Fruit fly (Drosophila melanogaster) whole organism, embryonic: Measurements from ENCODE around the gene CG17199.

Experiments used
- BEAF-32 ChIP-seq: fragments of 200-800 bp; sonication (Bioruptor generic); optimal IDR thresholded peaks from 3 replicates; lab custom pipeline; 2017; ENCODE audit warnings: missing biosample characterization, missing genetic modification characterization, mild to moderate bottlenecking, moderate library complexity, missing genetic modification reagents
- CG10654 ChIP-seq: fragments of 200-800 bp; sonication (Bioruptor generic); optimal IDR thresholded peaks from 2 replicates; lab custom pipeline; 2016; ENCODE audit warnings: missing biosample characterization, missing genetic modification characterization
- CG11456 ChIP-seq: fragments of 200-800 bp; sonication (Bioruptor generic); IDR thresholded peaks from 3 replicates; pipeline ENCODE4 v1.3.6; 2022; ENCODE audit warnings: missing biosample characterization, missing genetic modification characterization
- CG11696 ChIP-seq: fragments of 200-800 bp; sonication (Bioruptor generic); IDR thresholded peaks from 2 replicates; pipeline ENCODE4 v1.3.6; 2022; ENCODE audit warnings: missing biosample characterization, missing genetic modification characterization
- CG12391 ChIP-seq: fragments of 200-800 bp; sonication (Bioruptor generic); optimal IDR thresholded peaks from 3 replicates; lab custom pipeline; 2018; ENCODE audit warnings: missing biosample characterization, mild to moderate bottlenecking, missing genetic modification characterization, moderate library complexity
- CG12744 ChIP-seq: fragments of 200-800 bp; sonication (Bioruptor generic); optimal IDR thresholded peaks from 2 replicates; lab custom pipeline; 2016; ENCODE audit warnings: missing biosample characterization, missing genetic modification characterization
- CG12942 ChIP-seq: fragments of 200-800 bp; sonication (Bioruptor generic); optimal IDR thresholded peaks from 3 replicates; lab custom pipeline; 2016; ENCODE audit warnings: missing biosample characterization, missing genetic modification characterization
- CG14710 ChIP-seq: fragments of 200-800 bp; sonication (Bioruptor generic); optimal IDR thresholded peaks from 3 replicates; lab custom pipeline; 2019; ENCODE audit warnings: missing biosample characterization, mild to moderate bottlenecking, missing genetic modification characterization, moderate library complexity
- CG14965 ChIP-seq: fragments of 200-800 bp; sonication (Bioruptor generic); optimal IDR thresholded peaks from 2 replicates; lab custom pipeline; 2016; ENCODE audit warnings: missing biosample characterization, missing genetic modification characterization, borderline replicate concordance
- CG1647 ChIP-seq: fragments of 200-800 bp; sonication (Bioruptor generic); optimal IDR thresholded peaks from 3 replicates; lab custom pipeline; 2016; ENCODE audit warnings: missing biosample characterization, missing genetic modification characterization
- CG2199 ChIP-seq: fragments of 200-800 bp; sonication (Bioruptor generic); IDR thresholded peaks from 3 replicates; pipeline ENCODE4 v1.3.6; 2022; ENCODE audit warnings: missing biosample characterization, missing genetic modification characterization
- CG3281 ChIP-seq: fragments of 200-800 bp; sonication (Bioruptor generic); optimal IDR thresholded peaks from 3 replicates; lab custom pipeline; 2017; ENCODE audit warnings: missing biosample characterization, mild to moderate bottlenecking, missing genetic modification characterization
- CG33213 ChIP-seq: fragments of 200-800 bp; sonication (Bioruptor generic); optimal IDR thresholded peaks from 3 replicates; lab custom pipeline; 2016; ENCODE audit warnings: missing biosample characterization, missing genetic modification characterization
- CG34422 ChIP-seq: fragments of 200-800 bp; sonication (Bioruptor generic); IDR thresholded peaks from 3 replicates; pipeline ENCODE4 v1.3.6; 2022; ENCODE audit warnings: missing biosample characterization, missing genetic modification characterization
- CG42726 ChIP-seq: fragments of 200-800 bp; sonication (Bioruptor generic); IDR thresholded peaks from 2 replicates; pipeline ENCODE4 v1.3.6; 2022; ENCODE audit warnings: missing biosample characterization, missing genetic modification characterization; ENCODE audit not compliant: partially characterized antibody
- CG4730 ChIP-seq: fragments of 200-800 bp; sonication (Bioruptor generic); IDR thresholded peaks from 2 replicates; pipeline ENCODE4 v1.3.6; 2022; ENCODE audit warnings: missing biosample characterization, missing genetic modification characterization
- CG4854 ChIP-seq: fragments of 200-800 bp; sonication (Bioruptor generic); optimal IDR thresholded peaks from 2 replicates; lab custom pipeline; 2016; ENCODE audit warnings: missing biosample characterization, missing genetic modification characterization, inconsistent platforms
- CG6272 ChIP-seq: fragments of 200-800 bp; sonication (Bioruptor generic); IDR thresholded peaks from 2 replicates; pipeline ENCODE4 v1.3.6; 2022; ENCODE audit warnings: missing biosample characterization, missing genetic modification characterization
- CG6854 ChIP-seq: fragments of 200-800 bp; sonication (Bioruptor generic); optimal IDR thresholded peaks from 3 replicates; lab custom pipeline; 2017; ENCODE audit warnings: missing biosample characterization, mild to moderate bottlenecking, missing genetic modification characterization
- CG9797 ChIP-seq: fragments of 200-800 bp; sonication (Bioruptor generic); optimal IDR thresholded peaks from 3 replicates; lab custom pipeline; 2018; ENCODE audit warnings: missing biosample characterization, mild to moderate bottlenecking, missing genetic modification characterization
- CkIIα-i1 ChIP-seq: fragments of 200-800 bp; sonication (Bioruptor generic); IDR thresholded peaks from 2 replicates; pipeline ENCODE4 v1.3.6; 2022; ENCODE audit warnings: missing biosample characterization, missing genetic modification characterization
- CrebB ChIP-seq: fragments of 200-800 bp; sonication (Bioruptor generic); optimal IDR thresholded peaks from 3 replicates; lab custom pipeline; 2018; ENCODE audit warnings: missing biosample characterization, mild to moderate bottlenecking, missing genetic modification characterization
- Dll ChIP-seq: fragments of 200-800 bp; sonication (Bioruptor generic); IDR thresholded peaks from 4 replicates; pipeline ENCODE4 v1.3.6; 2022; ENCODE audit warnings: missing biosample characterization, missing genetic modification characterization; ENCODE audit not compliant: partially characterized antibody
- HLHmδ ChIP-seq: fragments of 200-800 bp; sonication (Bioruptor generic); optimal IDR thresholded peaks from 2 replicates; lab custom pipeline; 2018; ENCODE audit warnings: missing biosample characterization, mild to moderate bottlenecking, missing genetic modification characterization, moderate library complexity
- Hmr ChIP-seq: fragments of 200-800 bp; sonication (Bioruptor generic); optimal IDR thresholded peaks from 3 replicates; lab custom pipeline; 2017; ENCODE audit warnings: mild to moderate bottlenecking, missing biosample characterization, missing genetic modification reagents, missing genetic modification characterization
- Kr ChIP-seq: fragments of 200-800 bp; sonication (Bioruptor generic); optimal IDR thresholded peaks from 2 replicates; lab custom pipeline; 2017; ENCODE audit warnings: missing biosample characterization, mild to moderate bottlenecking, missing genetic modification characterization
- Max ChIP-seq: fragments of 200-800 bp; sonication (Bioruptor generic); optimal IDR thresholded peaks from 2 replicates; lab custom pipeline; 2016; ENCODE audit warnings: missing biosample characterization, mild to moderate bottlenecking, missing genetic modification characterization
- Ptx1 ChIP-seq: fragments of 200-800 bp; sonication (Bioruptor generic); IDR thresholded peaks from 2 replicates; pipeline ENCODE4 v1.3.6; 2022; ENCODE audit warnings: missing biosample characterization, missing genetic modification characterization
- Rfx ChIP-seq: fragments of 200-800 bp; sonication (Bioruptor generic); IDR thresholded peaks from 2 replicates; pipeline ENCODE4 v1.3.6; 2022; ENCODE audit warnings: missing biosample characterization, missing genetic modification characterization
- Stat92E ChIP-seq, 3 experiments: fragments of >200 bp in 2 of 3; fragments of 200-800 bp in 1 of 3; sonication (Bioruptor generic) in 1 of 3; optimal IDR thresholded peaks; 2 replicates each; lab custom pipeline; 2017 to 2019; ENCODE audit warnings: missing biosample characterization in 3 of 3, missing genetic modification characterization in 3 of 3, mild to moderate bottlenecking in 1 of 3, moderate library complexity in 1 of 3
- Tbp ChIP-seq: fragments of >200 bp; optimal IDR thresholded peaks from 2 replicates; lab custom pipeline; 2018; ENCODE audit warnings: missing biosample characterization, missing genetic modification characterization
- YL-1 ChIP-seq: fragments of 200-800 bp; sonication (Bioruptor generic); optimal IDR thresholded peaks from 3 replicates; lab custom pipeline; 2017; ENCODE audit warnings: missing biosample characterization, mild to moderate bottlenecking, missing genetic modification characterization
- bowl ChIP-seq: fragments of 200-800 bp; sonication (Bioruptor generic); IDR thresholded peaks from 2 replicates; pipeline ENCODE4 v1.3.6; 2022; ENCODE audit warnings: missing biosample characterization, missing genetic modification characterization
- chinmo ChIP-seq: fragments of 200-800 bp; sonication (Bioruptor generic); IDR thresholded peaks from 4 replicates; pipeline ENCODE4 v1.3.6; 2022; ENCODE audit warnings: missing biosample characterization, missing genetic modification characterization; ENCODE audit not compliant: partially characterized antibody
- crp ChIP-seq, 2 experiments: fragments of 200-800 bp; sonication (Bioruptor generic); optimal IDR thresholded peaks; 2 replicates in 1 of 2; 3 replicates in 1 of 2; lab custom pipeline; 2017; ENCODE audit warnings: missing biosample characterization in 2 of 2, missing genetic modification characterization in 2 of 2, mild to moderate bottlenecking in 1 of 2, moderate library complexity in 1 of 2
- dmrt11E ChIP-seq: fragments of 200-800 bp; sonication (Bioruptor generic); optimal IDR thresholded peaks from 3 replicates; lab custom pipeline; 2018; ENCODE audit warnings: missing biosample characterization, mild to moderate bottlenecking, missing genetic modification characterization, moderate library complexity
- eyg ChIP-seq: fragments of 200-800 bp; sonication (Bioruptor generic); optimal IDR thresholded peaks from 3 replicates; lab custom pipeline; 2016; ENCODE audit warnings: missing biosample characterization, missing genetic modification characterization
- gcm ChIP-seq: fragments of 200-800 bp; sonication (Bioruptor generic); optimal IDR thresholded peaks from 2 replicates; lab custom pipeline; 2019; ENCODE audit warnings: missing biosample characterization, mild to moderate bottlenecking, missing genetic modification characterization, moderate library complexity
- gsb ChIP-seq: fragments of 200-800 bp; sonication (Bioruptor generic); IDR thresholded peaks from 2 replicates; pipeline ENCODE4 v1.3.6; 2022; ENCODE audit warnings: missing biosample characterization, missing genetic modification characterization
- hkb ChIP-seq, 2 experiments: fragments of 200-800 bp in 1 of 2; fragments of >200 bp in 1 of 2; sonication (Bioruptor generic) in 1 of 2; IDR thresholded peaks in 1 of 2; optimal IDR thresholded peaks in 1 of 2; 2 replicates each; pipeline versions ENCODE4 v1.3.6 to Lab custom; 2017 to 2022; ENCODE audit warnings: missing biosample characterization in 1 of 2, missing genetic modification characterization in 1 of 2
- inv ChIP-seq: fragments of 200-800 bp; sonication (Bioruptor generic); IDR thresholded peaks from 2 replicates; pipeline ENCODE4 v1.3.6; 2022; ENCODE audit warnings: missing biosample characterization, missing genetic modification characterization; ENCODE audit not compliant: partially characterized antibody
- jumu ChIP-seq: fragments of 200-800 bp; sonication (Bioruptor generic); optimal IDR thresholded peaks from 3 replicates; lab custom pipeline; 2016; ENCODE audit warnings: missing biosample characterization, missing genetic modification characterization
- knrl ChIP-seq: fragments of 200-800 bp; sonication (Bioruptor generic); IDR thresholded peaks from 3 replicates; pipeline ENCODE4 v1.3.6; 2022; ENCODE audit warnings: missing biosample characterization, missing genetic modification characterization; ENCODE audit not compliant: partially characterized antibody
- nmo ChIP-seq: fragments of 200-800 bp; sonication (Bioruptor generic); optimal IDR thresholded peaks from 2 replicates; lab custom pipeline; 2018; ENCODE audit warnings: missing biosample characterization, mild to moderate bottlenecking, missing genetic modification characterization, moderate library complexity
- org-1 ChIP-seq: fragments of 200-800 bp; sonication (Bioruptor generic); optimal IDR thresholded peaks from 2 replicates; lab custom pipeline; 2017; ENCODE audit warnings: missing biosample characterization, missing genetic modification characterization
- pb ChIP-seq: fragments of 200-800 bp; sonication (Bioruptor generic); optimal IDR thresholded peaks from 3 replicates; lab custom pipeline; 2016; ENCODE audit warnings: missing biosample characterization, missing genetic modification characterization
- pho ChIP-seq: fragments of 200-800 bp; sonication (Bioruptor generic); optimal IDR thresholded peaks from 2 replicates; lab custom pipeline; 2016; ENCODE audit warnings: missing biosample characterization, missing genetic modification characterization
- phol ChIP-seq: fragments of 200-800 bp; sonication (Bioruptor generic); optimal IDR thresholded peaks from 3 replicates; lab custom pipeline; 2018; ENCODE audit warnings: missing biosample characterization, mild to moderate bottlenecking, missing genetic modification characterization, moderate library complexity
- sug ChIP-seq: fragments of 200-800 bp; optimal IDR thresholded peaks from 2 replicates; lab custom pipeline; 2019; ENCODE audit warnings: missing biosample characterization, mild to moderate bottlenecking, missing genetic modification characterization, moderate library complexity

Gene CG17199

dm6 chr3R:20252443-20252913 lies 42.9 kb upstream of the CG17199 start, which contains the start of gene cic (continued):
- TF ChIP-seq Stat92E (GFP tag; optimal IDR thresholded peaks at IDR 0.05; lab: Kevin White, UChicago): no peak
- TF ChIP-seq CG12942: no peak
- peak; percentile 15 for TF ChIP-seq CG12391
- TF ChIP-seq Rfx (GFP tag; lab: Robert Waterston, UW): 0 out of 2 replicates have a peak, but pooled peaks have one; percentile 9
- TF ChIP-seq pho (GFP tag; lab: Kevin White, UChicago): no peak
- 0 out of 2 replicates have a peak, but pooled peaks have one; percentile 15 for TF ChIP-seq CG11696 (GFP tag; lab: Robert Waterston, UW)
- peak; percentile 71; the same call in 3 of the 4 replicates for TF ChIP-seq Dll (GFP tag; lab: Robert Waterston, UW)
- TF ChIP-seq jumu (GFP tag; lab: Kevin White, UChicago): no peak
- peak; percentile 55; the same call in 1 of the 3 replicates for TF ChIP-seq CG11456 (GFP tag; lab: Robert Waterston, UW)
- peak; percentile 59 for TF ChIP-seq hkb (optimal IDR thresholded peaks at IDR 0.05; lab: Kevin White, UChicago)
- TF ChIP-seq hkb (GFP tag; IDR thresholded peaks at IDR 0.05; lab: Robert Waterston, UW): peak; percentile 8; the same call in 1 of the 2 replicates
- TF ChIP-seq HLHmδ (GFP tag; lab: Kevin White, UChicago): peak; percentile 78
- no peak for TF ChIP-seq CG2199 (GFP tag; lab: Robert Waterston, UW)
- no peak for TF ChIP-seq pb (GFP tag; lab: Kevin White, UChicago)
- TF ChIP-seq dmrt11E (tag; lab: Kevin White, UChicago): no peak
- peak; percentile 39 for TF ChIP-seq phol (tag; lab: Kevin White, UChicago)
- no peak for TF ChIP-seq Kr
- TF ChIP-seq bowl (GFP tag; lab: Robert Waterston, UW): no peak
- TF ChIP-seq sug (tag; lab: Kevin White, UChicago): no peak
- TF ChIP-seq Max (GFP tag; lab: Kevin White, UChicago): no peak
- no peak for TF ChIP-seq gcm (GFP tag; lab: Kevin White, UChicago)
- TF ChIP-seq CG3281 (GFP tag; lab: Kevin White, UChicago): no peak
- no peak for TF ChIP-seq eyg (GFP tag; lab: Kevin White, UChicago)
- peak; percentile 96 for TF ChIP-seq CG9797 (GFP tag; lab: Kevin White, UChicago)
- TF ChIP-seq org-1 (GFP tag; lab: Kevin White, UChicago): no peak
- no peak for TF ChIP-seq Ptx1
- TF ChIP-seq YL-1: no peak
- TF ChIP-seq CG34422 (GFP tag; lab: Robert Waterston, UW): peak; percentile 54; the same call in 2 of the 3 replicates
- TF ChIP-seq knrl (GFP tag; lab: Robert Waterston, UW): peak; percentile 63
- TF ChIP-seq chinmo (GFP tag; lab: Robert Waterston, UW): 0 out of 4 replicates have a peak, but pooled peaks have one; percentile 54
- TF ChIP-seq CG6272 (GFP tag; lab: Robert Waterston, UW): no peak
- no peak for TF ChIP-seq CG14965 (GFP tag; lab: Kevin White, UChicago)
- TF ChIP-seq CrebB (tag; lab: Kevin White, UChicago): no peak
- peak; percentile 71 for TF ChIP-seq CG42726 (GFP tag; lab: Robert Waterston, UW)
- TF ChIP-seq inv: 0 out of 2 replicates have a peak, but pooled peaks have one; percentile 13
- TF ChIP-seq crp (GFP tag; optimal IDR thresholded peaks at IDR 0.05; lab: Kevin White, UChicago): no peak
- TF ChIP-seq CG10654 (GFP tag; lab: Kevin White, UChicago): no peak
- TF ChIP-seq nmo (GFP tag; lab: Kevin White, UChicago): peak; percentile 61
- peak; percentile 7; the same call in 1 of the 2 replicates for TF ChIP-seq gsb
- TF ChIP-seq CG1647 (GFP tag; lab: Kevin White, UChicago): no peak
- TF ChIP-seq Tbp (GFP tag; lab: Kevin White, UChicago): no peak
- TF ChIP-seq Hmr: peak; percentile 67
- TF ChIP-seq CG33213 (GFP tag; lab: Kevin White, UChicago): peak; percentile 82
- TF ChIP-seq CG6854 (GFP tag; lab: Kevin White, UChicago): no peak
- TF ChIP-seq CG4730 (GFP tag; lab: Robert Waterston, UW): no peak
- no peak for TF ChIP-seq CG4854 (GFP tag; lab: Kevin White, UChicago)
- TF ChIP-seq BEAF-32: peak; percentile 50
- no peak for TF ChIP-seq CkIIα-i1 (GFP tag; lab: Robert Waterston, UW)
- TF ChIP-seq CG12744: no peak
- peak; percentile 98 for TF ChIP-seq CG14710 (tag; lab: Kevin White, UChicago)
